Fruit fly (Drosophila melanogaster): ENCODE data around the gene CG7059.
A peak's percentile ranks its signal among the peaks of the same experiment; 100 is the strongest.

CG7059 gene

DNA sequence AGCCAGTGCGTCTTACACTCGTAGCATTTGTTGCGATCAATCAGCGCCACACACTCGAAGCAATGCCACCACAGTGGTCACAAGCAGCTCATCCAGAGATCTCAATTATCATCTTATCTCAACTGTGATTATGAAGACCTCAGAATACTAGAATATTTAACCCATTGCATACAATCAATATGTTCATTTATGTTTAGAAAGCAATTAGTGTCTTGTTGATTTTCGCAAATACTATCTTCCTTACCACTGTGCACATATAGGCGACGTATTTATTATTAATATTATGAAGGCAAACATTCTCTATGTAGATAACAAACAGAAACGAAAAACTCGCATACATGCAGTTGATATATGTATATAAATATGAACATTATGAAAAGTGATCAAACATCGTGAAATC, 30.8 kb upstream of the CG7059 start (continued):
- TF ChIP-seq vnd (GFP tag; IDR thresholded peaks at IDR 0.05; ENCODE audit: partially characterized antibody) (no peak), CG32772 (GFP tag; IDR thresholded peaks at IDR 0.05) (no peak), gem (tag; optimal IDR thresholded peaks at IDR 0.05) (peak; percentile 82), insv (GFP tag; optimal IDR thresholded peaks at IDR 0.05) (no peak), ac (GFP tag; optimal IDR thresholded peaks at IDR 0.05) (peak; percentile 57), CG10565 (GFP tag; optimal IDR thresholded peaks at IDR 0.05) (peak; percentile 12), C15 (GFP tag; IDR thresholded peaks at IDR 0.05) (no peak), vfl (GFP tag; optimal IDR thresholded peaks at IDR 0.05) (no peak), so (GFP tag; IDR thresholded peaks at IDR 0.05) (peak; percentile 58; the same call in 1 of the 3 replicates), fru (optimal IDR thresholded peaks at IDR 0.05) (no peak), MESR4 (GFP tag; optimal IDR thresholded peaks at IDR 0.05) (no peak), CG10654 (GFP tag; optimal IDR thresholded peaks at IDR 0.05) (peak; percentile 57), Dref (GFP tag; IDR thresholded peaks at IDR 0.05) (no peak), NFAT (GFP tag; IDR thresholded peaks at IDR 0.05) (0 out of 2 replicates have a peak, but pooled peaks have one; percentile 31), trh (GFP tag; optimal IDR thresholded peaks at IDR 0.05) (peak; percentile 63), CG11560 (tag; IDR thresholded peaks at IDR 0.05) (0 out of 3 replicates have a peak, but pooled peaks have one; percentile 39), CG9727 (GFP tag; optimal IDR thresholded peaks at IDR 0.05) (peak; percentile 81), CG6854 (GFP tag; optimal IDR thresholded peaks at IDR 0.05) (no peak), cad (GFP tag; optimal IDR thresholded peaks at IDR 0.05) (no peak), tap (tag; optimal IDR thresholded peaks at IDR 0.05) (peak; percentile 73), unc-4 (GFP tag; IDR thresholded peaks at IDR 0.05; ENCODE audit: partially characterized antibody) (no peak), klu (GFP tag; IDR thresholded peaks at IDR 0.05) (no peak), CG10267 (tag; optimal IDR thresholded peaks at IDR 0.05) (peak; percentile 65), CG15073 (GFP tag; optimal IDR thresholded peaks at IDR 0.05) (peak; percentile 10), CG15514 (GFP tag; optimal IDR thresholded peaks at IDR 0.05) (peak; percentile 32), Dad (GFP tag; optimal IDR thresholded peaks at IDR 0.05) (peak; percentile 29), nau (GFP tag; optimal IDR thresholded peaks at IDR 0.05) (peak; percentile 86), CG17359 (tag; optimal IDR thresholded peaks at IDR 0.05) (peak; percentile 90), CG18476 (GFP tag; optimal IDR thresholded peaks at IDR 0.05) (peak; percentile 84), Sox102F (GFP tag; optimal IDR thresholded peaks at IDR 0.05) (peak; percentile 76), CG13624 (GFP tag; optimal IDR thresholded peaks at IDR 0.05) (peak; percentile 27), CG7839 (tag; optimal IDR thresholded peaks at IDR 0.05) (peak; percentile 54), luna (GFP tag; optimal IDR thresholded peaks at IDR 0.05) (no peak), Fer2 (tag; optimal IDR thresholded peaks at IDR 0.05) (no peak), CG12104 (GFP tag; optimal IDR thresholded peaks at IDR 0.05) (peak; percentile 78), CkIIα-i1 (GFP tag; IDR thresholded peaks at IDR 0.05) (no peak), Bgb (GFP tag; IDR thresholded peaks at IDR 0.05; ENCODE audit: partially characterized antibody) (no peak), CG14441 (GFP tag; IDR thresholded peaks at IDR 0.05) (peak; percentile 82), onecut (GFP tag; IDR thresholded peaks at IDR 0.05) (peak; percentile 38), esg (GFP tag; conservative IDR thresholded peaks at IDR 0.05) (peak; percentile 24; the same call in 1 of the 2 replicates), H15 (GFP tag; IDR thresholded peaks at IDR 0.05) (no peak), CG34422 (GFP tag; IDR thresholded peaks at IDR 0.05) (peak; percentile 62; the same call in 1 of the 3 replicates), al (GFP tag; IDR thresholded peaks at IDR 0.05) (peak; percentile 37; the same call in 1 of the 2 replicates), row (GFP tag; IDR thresholded peaks at IDR 0.05) (peak; percentile 67; the same call in 2 of the 3 replicates), repo (GFP tag; optimal IDR thresholded peaks at IDR 0.05) (no peak), Atf6 (GFP tag; IDR thresholded peaks at IDR 0.05) (peak; percentile 34; the same call in 1 of the 2 replicates), CG9932 (GFP tag; IDR thresholded peaks at IDR 0.05) (no peak), NC2β (GFP tag; optimal IDR thresholded peaks at IDR 0.05) (peak; percentile 82), CG32767 (GFP tag; IDR thresholded peaks at IDR 0.05) (no peak; the same call in 1 of the 2 replicates), CG18619 (GFP tag; optimal IDR thresholded peaks at IDR 0.05) (peak; percentile 58), CG8089 (GFP tag; optimal IDR thresholded peaks at IDR 0.05) (peak; percentile 59), CG2875 (GFP tag; optimal IDR thresholded peaks at IDR 0.05) (peak; percentile 82)
